Fruit fly (Drosophila melanogaster) whole organism, embryonic: ENCODE measurements around the gene Antp.

Source experiments
- Abd-B ChIP-seq: fragments of 200-800 bp; sonication (Bioruptor generic); optimal IDR thresholded peaks from 2 replicates; lab custom pipeline; 2018; ENCODE audit warnings: missing biosample characterization, mild to moderate bottlenecking, missing genetic modification characterization, moderate library complexity
- Ada2b ChIP-seq: fragments of 200-800 bp; sonication (Bioruptor generic); IDR thresholded peaks from 2 replicates; pipeline ENCODE4 v1.3.6; 2022; ENCODE audit warnings: missing biosample characterization, missing genetic modification characterization
- BtbVII ChIP-seq: fragments of 200-800 bp; sonication (Bioruptor generic); optimal IDR thresholded peaks from 3 replicates; lab custom pipeline; 2017; ENCODE audit warnings: missing biosample characterization, mild to moderate bottlenecking, missing genetic modification characterization
- CG10147 ChIP-seq: fragments of 200-800 bp; sonication (Bioruptor generic); optimal IDR thresholded peaks from 2 replicates; lab custom pipeline; 2019; ENCODE audit warnings: missing biosample characterization, mild to moderate bottlenecking, missing genetic modification characterization, moderate library complexity
- CG10209 ChIP-seq: fragments of 200-800 bp; sonication (Bioruptor generic); optimal IDR thresholded peaks from 3 replicates; lab custom pipeline; 2017; ENCODE audit warnings: missing biosample characterization, mild to moderate bottlenecking, missing genetic modification characterization, missing genetic modification reagents
- CG10267 ChIP-seq: fragments of 200-800 bp; sonication (Bioruptor generic); optimal IDR thresholded peaks from 2 replicates; lab custom pipeline; 2018; ENCODE audit warnings: missing biosample characterization, mild to moderate bottlenecking, missing genetic modification characterization, moderate library complexity
- CG12219 ChIP-seq: fragments of 200-800 bp; sonication (Bioruptor generic); optimal IDR thresholded peaks from 3 replicates; lab custom pipeline; 2018; ENCODE audit warnings: missing biosample characterization, mild to moderate bottlenecking, missing genetic modification characterization
- CG15514 ChIP-seq: fragments of 200-800 bp; sonication (Bioruptor generic); optimal IDR thresholded peaks from 3 replicates; lab custom pipeline; 2017; ENCODE audit warnings: missing biosample characterization, missing genetic modification characterization, mild to moderate bottlenecking, moderate library complexity, missing genetic modification reagents
- CG15601 ChIP-seq: fragments of 200-800 bp; sonication (Bioruptor generic); optimal IDR thresholded peaks from 3 replicates; lab custom pipeline; 2019; ENCODE audit warnings: missing biosample characterization, mild to moderate bottlenecking, missing genetic modification characterization, moderate library complexity
- CG15696 ChIP-seq: fragments of 200-800 bp; sonication (Bioruptor generic); optimal IDR thresholded peaks from 2 replicates; lab custom pipeline; 2019; ENCODE audit warnings: missing biosample characterization, mild to moderate bottlenecking, missing genetic modification characterization, moderate library complexity
- CG17359 ChIP-seq: fragments of 200-800 bp; sonication (Bioruptor generic); optimal IDR thresholded peaks from 3 replicates; lab custom pipeline; 2018; ENCODE audit warnings: missing biosample characterization, mild to moderate bottlenecking, missing genetic modification characterization, moderate library complexity
- CG17568 ChIP-seq: fragments of 200-800 bp; sonication (Bioruptor generic); optimal IDR thresholded peaks from 2 replicates; lab custom pipeline; 2018; ENCODE audit warnings: missing biosample characterization, mild to moderate bottlenecking, missing genetic modification characterization, moderate library complexity
- CG18262 ChIP-seq: fragments of 200-800 bp; optimal IDR thresholded peaks from 3 replicates; lab custom pipeline; 2019; ENCODE audit warnings: missing biosample characterization, mild to moderate bottlenecking, missing genetic modification characterization, moderate library complexity
- CG32767 ChIP-seq: fragments of 200-800 bp; sonication (Bioruptor generic); IDR thresholded peaks from 2 replicates; pipeline ENCODE4 v1.3.6; 2022; ENCODE audit warnings: missing biosample characterization, missing genetic modification characterization
- CG7963 ChIP-seq: fragments of 200-800 bp; sonication (Bioruptor generic); IDR thresholded peaks from 3 replicates; pipeline ENCODE4 v1.3.6; 2022; ENCODE audit warnings: missing biosample characterization, missing genetic modification characterization; ENCODE audit not compliant: partially characterized antibody
- CG8388 ChIP-seq: fragments of 200-800 bp; sonication (Bioruptor generic); optimal IDR thresholded peaks from 2 replicates; lab custom pipeline; 2019; ENCODE audit warnings: missing biosample characterization, mild to moderate bottlenecking, missing genetic modification characterization, moderate library complexity
- CHES-1-like ChIP-seq: fragments of 200-800 bp; sonication (Bioruptor generic); optimal IDR thresholded peaks from 2 replicates; lab custom pipeline; 2016; ENCODE audit warnings: missing biosample characterization, missing genetic modification characterization
- CoRest ChIP-seq: fragments of 200-800 bp; sonication (Bioruptor generic); optimal IDR thresholded peaks from 3 replicates; lab custom pipeline; 2018; ENCODE audit warnings: missing biosample characterization, mild to moderate bottlenecking, missing genetic modification characterization, moderate library complexity
- D19A ChIP-seq: fragments of 200-800 bp; optimal IDR thresholded peaks from 3 replicates; lab custom pipeline; 2019; ENCODE audit warnings: missing biosample characterization, mild to moderate bottlenecking, missing genetic modification characterization, moderate library complexity
- Deaf1 ChIP-seq: fragments of 200-800 bp; optimal IDR thresholded peaks from 3 replicates; lab custom pipeline; 2019; ENCODE audit warnings: missing biosample characterization, mild to moderate bottlenecking, missing genetic modification characterization, moderate library complexity
- HLH3B ChIP-seq: fragments of 200-800 bp; sonication (Bioruptor generic); IDR thresholded peaks from 2 replicates; pipeline ENCODE4 v1.3.6; 2022; ENCODE audit warnings: missing biosample characterization, missing genetic modification characterization
- Nf-YC ChIP-seq: fragments of 200-800 bp; optimal IDR thresholded peaks from 3 replicates; lab custom pipeline; 2019; ENCODE audit warnings: missing biosample characterization, mild to moderate bottlenecking, missing genetic modification characterization, moderate library complexity
- Opbp ChIP-seq: fragments of 200-800 bp; sonication (Bioruptor generic); IDR thresholded peaks from 3 replicates; pipeline ENCODE4 v1.3.6; 2022; ENCODE audit warnings: missing biosample characterization, missing genetic modification characterization; ENCODE audit not compliant: partially characterized antibody
- Pdp1 ChIP-seq, 2 experiments: fragments of 200-800 bp; sonication (Bioruptor generic); optimal IDR thresholded peaks; 3 replicates each; lab custom pipeline; 2016; ENCODE audit warnings: missing biosample characterization in 2 of 2, missing genetic modification characterization in 2 of 2, mild to moderate bottlenecking in 1 of 2, moderate library complexity in 1 of 2
- Sox102F ChIP-seq: fragments of 200-800 bp; sonication (Bioruptor generic); optimal IDR thresholded peaks from 2 replicates; lab custom pipeline; 2018; ENCODE audit warnings: missing biosample characterization, mild to moderate bottlenecking, missing genetic modification characterization, moderate library complexity
- Spps ChIP-seq: fragments of 200-800 bp; sonication (Bioruptor generic); optimal IDR thresholded peaks from 2 replicates; lab custom pipeline; 2018; ENCODE audit warnings: missing biosample characterization, mild to moderate bottlenecking, missing genetic modification characterization
- Xbp1 ChIP-seq: fragments of 200-800 bp; sonication (Bioruptor generic); optimal IDR thresholded peaks from 3 replicates; lab custom pipeline; 2016; ENCODE audit warnings: missing biosample characterization, mild to moderate bottlenecking, missing genetic modification characterization
- ap ChIP-seq: fragments of 200-800 bp; sonication (Bioruptor generic); IDR thresholded peaks from 2 replicates; pipeline ENCODE4 v1.3.6; 2022; ENCODE audit warnings: missing biosample characterization, missing genetic modification characterization
- cg ChIP-seq: fragments of 200-800 bp; sonication (Bioruptor generic); optimal IDR thresholded peaks from 3 replicates; lab custom pipeline; 2019; ENCODE audit warnings: missing biosample characterization, mild to moderate bottlenecking, missing genetic modification characterization, moderate library complexity
- croc ChIP-seq: fragments of 200-800 bp; sonication (Bioruptor generic); conservative IDR thresholded peaks from 3 replicates; pipeline ENCODE4 v1.3.6; 2022; ENCODE audit warnings: missing biosample characterization, missing genetic modification characterization
- ewg ChIP-seq: fragments of 200-800 bp; sonication (Bioruptor generic); optimal IDR thresholded peaks from 3 replicates; lab custom pipeline; 2017; ENCODE audit warnings: mild to moderate bottlenecking, missing biosample characterization, missing genetic modification reagents, missing genetic modification characterization
- fd102C ChIP-seq: fragments of 200-800 bp; sonication (Bioruptor generic); optimal IDR thresholded peaks from 2 replicates; lab custom pipeline; 2018; ENCODE audit warnings: missing biosample characterization, mild to moderate bottlenecking, missing genetic modification characterization, moderate library complexity
- gcm ChIP-seq: fragments of 200-800 bp; sonication (Bioruptor generic); optimal IDR thresholded peaks from 2 replicates; lab custom pipeline; 2019; ENCODE audit warnings: missing biosample characterization, mild to moderate bottlenecking, missing genetic modification characterization, moderate library complexity
- gem ChIP-seq: fragments of 200-800 bp; sonication (Bioruptor generic); optimal IDR thresholded peaks from 2 replicates; lab custom pipeline; 2019; ENCODE audit warnings: missing biosample characterization, mild to moderate bottlenecking, missing genetic modification characterization, moderate library complexity
- ham ChIP-seq: fragments of 200-800 bp; sonication (Bioruptor generic); IDR thresholded peaks from 2 replicates; pipeline ENCODE4 v1.3.6; 2022; ENCODE audit warnings: missing biosample characterization, missing genetic modification characterization
- lilli ChIP-seq: fragments of 200-800 bp; sonication (Bioruptor generic); optimal IDR thresholded peaks from 3 replicates; lab custom pipeline; 2016; ENCODE audit warnings: missing biosample characterization, missing genetic modification characterization
- lola ChIP-seq, 3 experiments: fragments of >200 bp in 2 of 3; fragments of 200-800 bp in 1 of 3; sonication (Bioruptor generic) in 1 of 3; optimal IDR thresholded peaks; 2 replicates each; lab custom pipeline; 2017 to 2019; ENCODE audit warnings: missing biosample characterization in 3 of 3, missing genetic modification characterization in 3 of 3, mild to moderate bottlenecking in 1 of 3, moderate library complexity in 1 of 3
- mam ChIP-seq: fragments of 200-800 bp; sonication (Bioruptor generic); optimal IDR thresholded peaks from 3 replicates; lab custom pipeline; 2016; ENCODE audit warnings: missing biosample characterization, missing genetic modification characterization
- odd ChIP-seq: fragments of 200-800 bp; sonication (Bioruptor generic); optimal IDR thresholded peaks from 2 replicates; lab custom pipeline; 2017; ENCODE audit warnings: missing biosample characterization, mild to moderate bottlenecking, missing genetic modification characterization
- peb ChIP-seq: fragments of 200-800 bp; sonication (Bioruptor generic); IDR thresholded peaks from 2 replicates; pipeline ENCODE4 v1.3.6; 2022; ENCODE audit warnings: missing biosample characterization, missing genetic modification characterization
- phol ChIP-seq: fragments of 200-800 bp; sonication (Bioruptor generic); optimal IDR thresholded peaks from 3 replicates; lab custom pipeline; 2018; ENCODE audit warnings: missing biosample characterization, mild to moderate bottlenecking, missing genetic modification characterization, moderate library complexity
- run ChIP-seq: fragments of 200-800 bp; sonication (Bioruptor generic); optimal IDR thresholded peaks from 3 replicates; lab custom pipeline; 2018; ENCODE audit warnings: missing biosample characterization, mild to moderate bottlenecking, missing genetic modification characterization
- sob ChIP-seq: fragments of 200-800 bp; sonication (Bioruptor generic); IDR thresholded peaks from 2 replicates; pipeline ENCODE4 v1.3.6; 2022; ENCODE audit warnings: missing biosample characterization, missing genetic modification characterization
- ssp ChIP-seq: fragments of 200-800 bp; sonication (Bioruptor generic); IDR thresholded peaks from 2 replicates; pipeline ENCODE4 v1.3.6; 2022; ENCODE audit warnings: missing biosample characterization, missing genetic modification characterization
- tap ChIP-seq: fragments of 200-800 bp; optimal IDR thresholded peaks from 3 replicates; lab custom pipeline; 2019; ENCODE audit warnings: missing biosample characterization, mild to moderate bottlenecking, missing genetic modification characterization, moderate library complexity
- tgo ChIP-seq: fragments of 200-800 bp; sonication (Bioruptor generic); IDR thresholded peaks from 3 replicates; pipeline ENCODE4 v1.3.6; 2022; ENCODE audit warnings: missing biosample characterization, missing genetic modification characterization
- zen ChIP-seq: fragments of 200-800 bp; sonication (Bioruptor generic); optimal IDR thresholded peaks from 3 replicates; lab custom pipeline; 2018; ENCODE audit warnings: missing biosample characterization, mild to moderate bottlenecking, missing genetic modification characterization, moderate library complexity
- zf30C ChIP-seq: fragments of 200-800 bp; sonication (Bioruptor generic); optimal IDR thresholded peaks from 3 replicates; lab custom pipeline; 2018; ENCODE audit warnings: missing biosample characterization, mild to moderate bottlenecking, missing genetic modification characterization
- zfh2 ChIP-seq: fragments of 200-800 bp; sonication (Bioruptor generic); optimal IDR thresholded peaks from 2 replicates; lab custom pipeline; 2016; ENCODE audit warnings: missing biosample characterization, missing genetic modification characterization

Antp gene

DNA sequence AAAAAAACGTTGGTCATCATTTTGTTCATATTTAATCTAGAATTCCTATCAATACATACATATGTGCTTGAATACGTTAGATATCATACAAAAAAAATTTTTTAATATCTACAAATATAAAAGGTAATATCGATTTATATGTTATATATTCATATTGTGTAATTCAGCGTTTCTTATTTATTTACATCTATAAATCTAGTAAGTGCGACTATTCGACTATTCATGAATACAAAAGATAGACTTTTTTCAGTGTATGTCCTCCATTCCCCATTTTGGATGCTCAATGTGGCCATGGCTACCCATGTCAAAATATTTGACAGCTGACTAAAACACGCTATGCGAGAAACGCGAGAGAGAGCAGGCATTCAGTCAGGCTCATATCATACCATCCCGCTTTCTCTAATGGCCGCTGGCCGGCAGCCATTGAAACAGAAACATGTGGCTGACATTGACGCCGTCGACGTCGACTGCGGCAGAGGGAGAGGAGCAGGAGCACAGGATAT lies 95.7 kb downstream of the Antp start (continued):
- TF ChIP-seq CG15601 (tag; lab: Kevin White, UChicago) (peak; percentile 79), sob (no peak), BtbVII (GFP tag; lab: Kevin White, UChicago) (peak; percentile 39), Deaf1 (tag; lab: Kevin White, UChicago) (no peak), mam (GFP tag; lab: Kevin White, UChicago) (no peak), ewg (GFP tag; lab: Kevin White, UChicago) (peak; percentile 47), gcm (GFP tag; lab: Kevin White, UChicago) (peak; percentile 80), CG17568 (peak; percentile 35), peb (GFP tag; lab: Robert Waterston, UW) (no peak), tgo (GFP tag; lab: Robert Waterston, UW) (peak; percentile 72), Opbp (GFP tag; lab: Robert Waterston, UW) (no peak), Nf-YC (tag; lab: Kevin White, UChicago) (peak; percentile 84), CG17359 (tag; lab: Kevin White, UChicago) (peak; percentile 77), tap (tag; lab: Kevin White, UChicago) (peak; percentile 65), fd102C (peak; percentile 9), odd (GFP tag; lab: Kevin White, UChicago) (peak; percentile 57), cg (GFP tag; lab: Kevin White, UChicago) (peak; percentile 54), CG8388 (peak; percentile 89), CG15696 (tag; lab: Kevin White, UChicago) (peak; percentile 89), Abd-B (GFP tag; lab: Kevin White, UChicago) (peak; percentile 64), Pdp1 (GFP tag; optimal IDR thresholded peaks at IDR 0.05; lab: Kevin White, UChicago) (peak in 1 of 2 experiments; percentile 1), ap (GFP tag; lab: Robert Waterston, UW) (no peak), CG7963 (GFP tag; lab: Robert Waterston, UW) (no peak), zen (tag; lab: Kevin White, UChicago) (peak; percentile 76), run (tag; lab: Kevin White, UChicago) (peak; percentile 62), Xbp1 (GFP tag; lab: Kevin White, UChicago) (peak; percentile 68), croc (GFP tag; lab: Robert Waterston, UW) (peak; percentile 73), CHES-1-like (GFP tag; lab: Kevin White, UChicago) (no peak), CG10209 (GFP tag; lab: Kevin White, UChicago) (peak; percentile 71), CG15514 (peak; percentile 26), Ada2b (GFP tag; lab: Robert Waterston, UW) (0 out of 2 replicates have a peak, but pooled peaks have one; percentile 27), Spps (tag; lab: Kevin White, UChicago) (peak; percentile 81), HLH3B (peak; percentile 33; the same call in 1 of the 2 replicates), zf30C (GFP tag; lab: Kevin White, UChicago) (peak; percentile 93), CG12219 (GFP tag; lab: Kevin White, UChicago) (peak; percentile 30)

DNA sequence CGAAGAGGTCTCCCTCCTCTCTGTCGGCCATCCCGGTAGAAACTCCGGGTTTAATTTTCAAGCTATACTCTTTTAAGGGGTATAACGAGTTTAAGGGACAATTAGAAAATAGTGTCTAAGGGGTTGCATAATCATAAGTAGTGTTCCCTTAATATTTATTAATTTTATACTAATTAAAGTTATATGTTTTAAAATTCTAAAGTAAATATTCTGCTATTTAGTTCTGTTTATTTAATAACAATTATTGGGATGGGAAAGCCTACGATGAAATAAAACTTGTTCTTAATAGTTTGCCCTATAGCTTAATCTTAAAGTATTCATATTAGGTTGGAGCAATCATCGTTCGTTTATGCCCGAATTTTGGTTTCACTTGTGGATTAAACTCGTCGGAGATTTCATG lies 100.1 kb downstream of the Antp start:
- TF ChIP-seq CoRest (tag; lab: Kevin White, UChicago), result peak; percentile 16
- peak; percentile 91 for TF ChIP-seq D19A (tag; lab: Kevin White, UChicago)
- TF ChIP-seq CG32767 (GFP tag; lab: Robert Waterston, UW), result no peak
- TF ChIP-seq Sox102F (GFP tag; lab: Kevin White, UChicago), result peak; percentile 6
- TF ChIP-seq CG12219 (GFP tag; lab: Kevin White, UChicago), result no peak
- no peak for TF ChIP-seq CG10147 (GFP tag; lab: Kevin White, UChicago)
- no peak for TF ChIP-seq ham (GFP tag; lab: Robert Waterston, UW)
- peak; percentile 37 for TF ChIP-seq gem (tag; lab: Kevin White, UChicago)
- peak; percentile 3 for TF ChIP-seq CG10267 (tag; lab: Kevin White, UChicago)
- TF ChIP-seq zfh2 (GFP tag; lab: Kevin White, UChicago), result no peak
- peak; percentile 7 for TF ChIP-seq phol (tag; lab: Kevin White, UChicago)
- peak; percentile 30 for TF ChIP-seq CG18262 (tag; lab: Kevin White, UChicago)
- no peak for TF ChIP-seq ssp (GFP tag; lab: Robert Waterston, UW)
- TF ChIP-seq lilli (GFP tag; lab: Kevin White, UChicago), result no peak
- TF ChIP-seq lola (GFP tag; optimal IDR thresholded peaks at IDR 0.05; lab: Kevin White, UChicago), result peak in 1 of 3 experiments; percentile 20
